Worm (Caenorhabditis elegans): ENCODE results near the gene srm-6.

The srm-6 gene

DNA sequence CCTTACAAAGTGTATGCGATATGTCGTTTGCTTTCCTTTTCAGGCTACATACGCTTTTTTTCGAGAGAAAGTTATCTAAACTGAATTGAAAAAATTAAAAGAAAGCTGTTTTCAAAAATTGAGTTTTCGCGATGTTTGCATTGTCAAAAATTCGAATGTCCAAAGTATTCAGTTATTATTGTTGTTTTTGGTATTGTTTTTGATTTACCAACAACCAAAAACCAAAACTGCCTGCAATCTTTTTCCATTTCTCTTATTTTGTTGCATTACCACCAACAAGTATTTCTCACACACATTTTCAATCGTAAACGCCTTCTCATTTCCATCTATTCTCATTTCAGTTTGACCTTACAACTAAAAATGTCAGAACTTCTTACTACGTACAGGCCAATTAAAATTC is 7.9 kb upstream of the srm-6 start, which contains the start of gene pepm-1 (continued):
- no peak for TF ChIP-seq lsy-27 (tag; optimal IDR thresholded peaks at IDR 0.05; ENCODE audit: borderline replicate concordance, insufficient read depth)
- TF ChIP-seq egl-44 (GFP tag; IDR thresholded peaks at IDR 0.05) = no peak

DNA sequence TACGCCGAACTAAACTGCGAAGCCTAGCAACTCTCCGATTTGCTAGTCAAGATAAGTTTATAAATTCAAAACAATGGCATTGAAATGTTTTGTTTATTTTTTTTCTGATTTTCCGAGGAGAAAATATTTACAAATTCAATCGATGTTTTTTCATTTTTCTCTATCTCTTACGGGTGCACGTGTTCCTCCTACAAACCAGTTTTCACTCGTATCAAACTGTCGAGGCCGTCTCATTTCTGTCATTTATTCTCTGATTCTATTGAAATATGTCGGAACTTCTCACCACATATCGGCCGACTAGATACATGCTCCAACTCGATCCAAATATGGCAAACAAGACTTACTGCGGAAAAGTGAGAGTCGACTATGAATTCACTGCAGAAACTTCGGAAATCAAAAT is 5.3 kb upstream of the srm-6 start, which contains the start of gene F47B8.8:
F47B8.8 (plus strand) TSS at position 257 of the 400 bp plus-strand sequence.
- TF ChIP-seq ceh-27 (GFP tag; optimal IDR thresholded peaks at IDR 0.05) = no peak
- no peak for TF ChIP-seq nhr-90 (tag; optimal IDR thresholded peaks at IDR 0.05)
- no peak for TF ChIP-seq lin-40 (tag; optimal IDR thresholded peaks at IDR 0.05)
- no peak for TF ChIP-seq bed-1 (GFP tag; IDR thresholded peaks at IDR 0.05)
- no peak for TF ChIP-seq let-526 (GFP tag; IDR thresholded peaks at IDR 0.05)
- TF ChIP-seq cebp-1 (GFP tag; IDR thresholded peaks at IDR 0.05) = no peak
- no peak for TF ChIP-seq cebp-1 (tag; optimal IDR thresholded peaks at IDR 0.05)
- TF ChIP-seq nhr-80 (tag; optimal IDR thresholded peaks at IDR 0.05) = no peak
- TF ChIP-seq F23B12.7 (tag; optimal IDR thresholded peaks at IDR 0.05; ENCODE audit: insufficient read depth) = no peak

DNA sequence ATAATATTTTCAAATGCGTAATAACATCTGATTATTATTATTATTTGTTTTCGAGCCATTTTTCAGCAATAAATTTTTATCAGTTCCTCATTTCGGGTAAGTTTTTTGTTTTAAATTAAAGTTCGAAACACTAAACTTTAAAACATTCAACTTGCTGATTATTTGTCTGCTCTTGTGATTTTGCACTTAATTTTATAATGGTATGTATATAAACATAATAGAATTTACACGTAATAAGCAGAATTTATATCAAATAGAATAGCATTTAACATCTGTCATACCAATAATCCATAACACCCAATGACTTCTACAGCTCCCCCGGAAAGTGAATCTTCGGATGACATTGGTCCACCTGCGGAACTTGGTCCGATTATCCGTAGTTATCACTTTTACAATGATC is 3.6 kb upstream of the srm-6 start, which contains the start of gene srm-4:
srm-4 (plus strand) TSS at position 301 of the 400 bp plus-strand sequence.
- no peak for TF ChIP-seq unc-62 (GFP tag; optimal IDR thresholded peaks at IDR 0.05)
- TF ChIP-seq F57A8.1 (GFP tag; optimal IDR thresholded peaks at IDR 0.05) = no peak
- TF ChIP-seq mel-28 (tag; optimal IDR thresholded peaks at IDR 0.05; ENCODE audit: borderline replicate concordance) = no peak
- TF ChIP-seq nhr-120 (GFP tag; IDR thresholded peaks at IDR 0.05) = no peak
- TF ChIP-seq akir-1 (GFP tag; optimal IDR thresholded peaks at IDR 0.05) = no peak
- TF ChIP-seq hrde-1 (tag; optimal IDR thresholded peaks at IDR 0.05; ENCODE audit: borderline replicate concordance) = no peak
- TF ChIP-seq ets-4 (GFP tag; optimal IDR thresholded peaks at IDR 0.05) = no peak
- no peak for TF ChIP-seq nfyb-1 (GFP tag; IDR thresholded peaks at IDR 0.05)
- no peak for TF ChIP-seq ztf-3 (GFP tag; optimal IDR thresholded peaks at IDR 0.05)
- TF ChIP-seq lag-1 (GFP tag; IDR thresholded peaks at IDR 0.05) = no peak
- TF ChIP-seq somi-1 (GFP tag; optimal IDR thresholded peaks at IDR 0.05) = no peak
- TF ChIP-seq Y56A3A.18 (GFP tag; IDR thresholded peaks at IDR 0.05) = no peak
- no peak for TF ChIP-seq madf-10 (tag; optimal IDR thresholded peaks at IDR 0.05)
- TF ChIP-seq F49E8.2 (tag; optimal IDR thresholded peaks at IDR 0.05; ENCODE audit: insufficient read depth) = no peak
- no peak for TF ChIP-seq ekl-4 (GFP tag; IDR thresholded peaks at IDR 0.05)

DNA sequence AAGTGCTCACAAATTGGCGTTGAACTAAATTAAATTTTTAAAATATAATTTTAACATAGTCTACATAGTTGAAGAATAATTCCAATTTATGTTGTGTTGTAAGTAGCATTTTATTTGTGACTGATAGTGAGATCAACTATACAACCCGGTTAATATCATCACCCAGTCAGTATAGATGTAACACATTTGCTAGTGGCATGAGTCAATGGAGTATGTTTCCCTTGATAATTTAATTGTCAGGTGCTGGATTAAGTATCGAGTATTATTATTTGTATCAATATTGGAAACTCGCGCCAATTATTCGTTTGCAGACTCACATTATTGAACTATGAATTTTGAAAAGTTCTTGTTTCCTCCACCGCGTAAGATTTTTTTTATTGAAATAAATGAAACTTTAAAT is 1.9 kb upstream of the srm-6 start, which contains the start of gene srm-5:
srm-5 (plus strand) TSS at position 301 of the 400 bp plus-strand sequence.
- TF ChIP-seq mxl-1 (tag; optimal IDR thresholded peaks at IDR 0.05) (no peak), Y79H2A.3 (GFP tag; conservative IDR thresholded peaks at IDR 0.05) (no peak), ztf-28 (GFP tag; IDR thresholded peaks at IDR 0.05) (no peak)

DNA sequence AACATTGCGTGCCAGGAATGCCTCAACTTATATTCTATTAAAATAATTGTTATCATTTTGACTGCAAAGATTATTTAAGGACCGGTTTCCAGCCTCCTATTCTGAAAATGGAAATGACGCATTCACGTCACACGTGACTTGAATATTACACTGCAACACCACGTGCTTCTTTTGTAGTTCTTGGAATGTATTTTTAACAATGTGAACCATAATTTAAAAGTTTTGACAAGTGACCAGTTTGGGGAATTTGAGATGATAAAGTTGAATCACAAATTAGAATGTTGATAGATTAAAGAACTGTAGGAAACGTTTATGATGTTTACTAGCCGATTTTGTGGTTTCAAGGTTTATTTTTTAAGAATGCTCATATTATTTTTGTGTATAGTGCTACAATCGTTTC is 4.9 kb downstream of the srm-6 start, which contains the start of gene F47B8.10:
F47B8.10 (plus strand) TSS at position 301 of the 400 bp plus-strand sequence.
- TF ChIP-seq Y53G8AR.9 (GFP tag; conservative IDR thresholded peaks at IDR 0.05) = no peak
- no peak for TF ChIP-seq madf-10 (tag; optimal IDR thresholded peaks at IDR 0.05)
- no peak for TF ChIP-seq B0035.1 (tag; optimal IDR thresholded peaks at IDR 0.05)
- no peak for TF ChIP-seq Y53F4B.3 (GFP tag; IDR thresholded peaks at IDR 0.05)
- no peak for TF ChIP-seq T26A5.8 (tag; optimal IDR thresholded peaks at IDR 0.05)
- no peak for TF ChIP-seq xnd-1 (tag; optimal IDR thresholded peaks at IDR 0.05)
- no peak for TF ChIP-seq F22D6.2 (tag; optimal IDR thresholded peaks at IDR 0.05)
